Fruit fly (Drosophila melanogaster) whole organism, adult: ENCODE data around the gene Ir94a.

Experiments used
- CG11617 ChIP-seq: fragments of 200-800 bp; sonication (Bioruptor generic); optimal IDR thresholded peaks from 2 replicates; lab custom pipeline; 2017; ENCODE audit warnings: mild to moderate bottlenecking, missing biosample characterization, missing genetic modification reagents, missing genetic modification characterization
- CG12768 ChIP-seq: fragments of 200-800 bp; sonication (Bioruptor generic); optimal IDR thresholded peaks from 2 replicates; lab custom pipeline; 2017; ENCODE audit warnings: missing biosample characterization, missing genetic modification characterization, mild to moderate bottlenecking, moderate library complexity, missing genetic modification reagents
- CG14711 ChIP-seq: fragments of 200-800 bp; sonication (Bioruptor generic); optimal IDR thresholded peaks from 2 replicates; lab custom pipeline; 2018; ENCODE audit warnings: missing biosample characterization, mild to moderate bottlenecking, missing genetic modification characterization, moderate library complexity
- CG1620 ChIP-seq: fragments of 200-800 bp; sonication (Bioruptor generic); optimal IDR thresholded peaks from 2 replicates; lab custom pipeline; 2016; ENCODE audit warnings: missing biosample characterization, missing genetic modification characterization
- CG33017 ChIP-seq: fragments of 200-800 bp; sonication (Bioruptor generic); optimal IDR thresholded peaks from 2 replicates; lab custom pipeline; 2018; ENCODE audit warnings: missing biosample characterization, mild to moderate bottlenecking, missing genetic modification characterization, moderate library complexity
- CG5204 ChIP-seq: fragments of 200-800 bp; sonication (Bioruptor generic); optimal IDR thresholded peaks from 2 replicates; lab custom pipeline; 2016; ENCODE audit warnings: missing biosample characterization, missing genetic modification characterization
- CG7045 ChIP-seq: fragments of 200-800 bp; sonication (Bioruptor generic); optimal IDR thresholded peaks from 2 replicates; lab custom pipeline; 2017; ENCODE audit warnings: missing biosample characterization, mild to moderate bottlenecking, missing genetic modification characterization
- CG7101 ChIP-seq: fragments of 200-800 bp; sonication (Bioruptor generic); optimal IDR thresholded peaks from 2 replicates; lab custom pipeline; 2018; ENCODE audit warnings: missing biosample characterization, mild to moderate bottlenecking, missing genetic modification characterization, moderate library complexity
- Clk ChIP-seq: fragments of 200-800 bp; sonication (Bioruptor generic); optimal IDR thresholded peaks from 2 replicates; lab custom pipeline; 2017; ENCODE audit warnings: missing biosample characterization, missing genetic modification characterization
- Crg-1 ChIP-seq: fragments of 200-800 bp; sonication (Bioruptor generic); optimal IDR thresholded peaks from 2 replicates; lab custom pipeline; 2016; ENCODE audit warnings: missing biosample characterization, missing genetic modification characterization
- Hr96 ChIP-seq: fragments of 200-800 bp; sonication (Bioruptor generic); optimal IDR thresholded peaks from 2 replicates; lab custom pipeline; 2016; ENCODE audit warnings: missing biosample characterization, missing genetic modification characterization
- Mnt ChIP-seq: fragments of 200-800 bp; sonication (Bioruptor generic); optimal IDR thresholded peaks from 2 replicates; lab custom pipeline; 2016; ENCODE audit warnings: missing biosample characterization, mild to moderate bottlenecking, missing genetic modification characterization
- bab1 ChIP-seq: fragments of 200-800 bp; sonication (Bioruptor generic); optimal IDR thresholded peaks from 3 replicates; lab custom pipeline; 2019; ENCODE audit warnings: missing biosample characterization, mild to moderate bottlenecking, missing genetic modification characterization, moderate library complexity
- cic ChIP-seq: fragments of 200-800 bp; sonication (Bioruptor generic); optimal IDR thresholded peaks from 2 replicates; lab custom pipeline; 2017; ENCODE audit warnings: missing biosample characterization, mild to moderate bottlenecking, missing genetic modification characterization, moderate library complexity
- cnc ChIP-seq, 2 experiments: fragments of >200 bp; optimal IDR thresholded peaks; 2 replicates each; lab custom pipeline; 2017
- kay ChIP-seq: fragments of 200-800 bp; sonication (Bioruptor generic); peaks from one replicate; lab custom pipeline; 2016; ENCODE audit warnings: missing biosample characterization, missing genetic modification characterization, borderline replicate concordance
- ovo ChIP-seq: fragments of 200-800 bp; sonication (Bioruptor generic); optimal IDR thresholded peaks from 2 replicates; lab custom pipeline; 2016; ENCODE audit warnings: missing biosample characterization, missing genetic modification characterization
- pad ChIP-seq: fragments of 200-800 bp; sonication (Bioruptor generic); optimal IDR thresholded peaks from 3 replicates; lab custom pipeline; 2017; ENCODE audit warnings: missing biosample characterization, missing genetic modification characterization, mild to moderate bottlenecking, moderate library complexity, missing genetic modification reagents
- tj ChIP-seq: fragments of 200-800 bp; sonication (Bioruptor generic); optimal IDR thresholded peaks from 3 replicates; lab custom pipeline; 2017; ENCODE audit warnings: missing biosample characterization, mild to moderate bottlenecking, missing genetic modification characterization, moderate library complexity
- toe ChIP-seq: fragments of 200-800 bp; sonication (Bioruptor generic); optimal IDR thresholded peaks from 2 replicates; lab custom pipeline; 2016; ENCODE audit warnings: missing biosample characterization, missing genetic modification characterization

Gene Ir94a

DNA sequence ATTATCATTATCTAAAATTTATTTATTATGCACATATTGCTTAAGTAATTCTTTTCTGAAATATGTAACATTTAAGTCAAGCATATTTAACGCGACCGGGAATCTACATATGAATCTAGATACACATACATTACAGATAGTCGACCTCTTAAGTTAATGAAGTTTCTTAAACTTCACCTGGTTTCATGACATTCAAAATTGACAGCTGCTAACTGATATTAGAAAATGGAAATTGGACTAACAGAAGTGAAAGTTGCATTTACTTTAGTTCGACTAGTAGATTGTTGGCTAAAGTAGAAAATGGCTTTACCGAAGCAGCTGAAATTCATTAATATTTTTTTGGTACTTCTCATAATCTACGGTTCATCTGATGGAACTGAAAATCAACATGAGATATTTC lies at the start of gene Ir94a:
Gene Ir94a (plus strand): TSS at position 301 of the 400 bp plus-strand sequence.
- no peak for TF ChIP-seq CG7101
- no peak for TF ChIP-seq kay (GFP tag; lab: Kevin White, UChicago)
- no peak for TF ChIP-seq CG7045 (GFP tag; lab: Kevin White, UChicago)
- TF ChIP-seq toe = no peak
- TF ChIP-seq ovo (GFP tag; lab: Kevin White, UChicago) = no peak
- no peak for TF ChIP-seq cnc (optimal IDR thresholded peaks at IDR 0.05; lab: Kevin White, UChicago)
- TF ChIP-seq CG14711 (tag; lab: Kevin White, UChicago) = no peak
- no peak for TF ChIP-seq Clk
- no peak for TF ChIP-seq tj (GFP tag; lab: Kevin White, UChicago)
- no peak for TF ChIP-seq CG5204
- no peak for TF ChIP-seq cic
- TF ChIP-seq Hr96 (GFP tag; lab: Kevin White, UChicago) = no peak
- TF ChIP-seq CG1620 = no peak
- TF ChIP-seq CG33017 (tag; lab: Kevin White, UChicago) = no peak
- TF ChIP-seq CG12768 (GFP tag; lab: Kevin White, UChicago) = no peak
- TF ChIP-seq CG11617 = no peak

DNA sequence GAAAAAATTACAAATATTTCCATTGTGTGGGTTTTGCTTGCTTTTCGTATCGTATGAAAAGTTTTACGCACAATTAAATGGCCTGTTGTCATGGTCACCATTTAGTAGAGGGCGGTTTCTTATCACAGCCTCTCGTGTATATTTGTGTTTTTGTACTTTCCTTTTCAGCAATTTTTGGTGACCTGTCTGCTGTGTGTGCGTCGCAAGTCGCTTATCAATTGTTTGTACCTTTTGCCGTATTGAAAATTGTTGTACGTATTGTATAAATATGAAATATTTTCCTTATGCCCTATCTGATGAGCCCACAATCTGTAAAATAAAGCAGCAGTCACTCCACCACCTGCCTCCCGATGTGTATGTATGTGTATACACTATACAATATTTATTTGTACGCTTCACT lies 46.8 kb upstream of the Ir94a start:
- TF ChIP-seq cic (no peak), CG1620 (no peak), CG14711 (tag; lab: Kevin White, UChicago) (no peak), kay (GFP tag; lab: Kevin White, UChicago) (no peak), tj (GFP tag; lab: Kevin White, UChicago) (no peak), CG33017 (tag; lab: Kevin White, UChicago) (no peak)

- no peak for TF ChIP-seq Mnt (GFP tag; lab: Kevin White, UChicago)
Measured at dm6 chr3R:22067235-22067634, 46.0 kb upstream of the Ir94a start.

DNA sequence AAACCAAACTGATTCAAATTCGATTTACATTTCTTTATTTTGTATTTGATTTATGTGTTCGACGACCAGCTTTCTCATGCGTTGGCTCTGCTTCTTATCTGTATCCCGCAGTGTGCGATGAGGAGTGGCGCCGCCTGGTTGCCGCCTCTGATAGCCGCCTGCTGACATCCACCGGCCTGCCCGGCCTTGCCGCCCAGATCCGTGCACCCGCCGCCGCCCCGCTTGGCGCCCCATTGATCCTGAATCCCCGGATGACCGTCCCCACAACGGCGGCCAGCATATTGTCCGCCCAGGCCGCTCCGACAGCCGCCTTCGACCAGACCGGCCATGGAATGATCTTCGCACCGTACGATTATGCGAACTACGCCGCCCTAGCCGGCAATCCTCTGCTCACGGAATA lies 41.6 kb upstream of the Ir94a start:
- no peak for TF ChIP-seq pad

- TF ChIP-seq kay (GFP tag; lab: Kevin White, UChicago) (peak; percentile 72), toe (no peak)
Measured at dm6 chr3R:22072553-22072952, 40.7 kb upstream of the Ir94a start.

DNA sequence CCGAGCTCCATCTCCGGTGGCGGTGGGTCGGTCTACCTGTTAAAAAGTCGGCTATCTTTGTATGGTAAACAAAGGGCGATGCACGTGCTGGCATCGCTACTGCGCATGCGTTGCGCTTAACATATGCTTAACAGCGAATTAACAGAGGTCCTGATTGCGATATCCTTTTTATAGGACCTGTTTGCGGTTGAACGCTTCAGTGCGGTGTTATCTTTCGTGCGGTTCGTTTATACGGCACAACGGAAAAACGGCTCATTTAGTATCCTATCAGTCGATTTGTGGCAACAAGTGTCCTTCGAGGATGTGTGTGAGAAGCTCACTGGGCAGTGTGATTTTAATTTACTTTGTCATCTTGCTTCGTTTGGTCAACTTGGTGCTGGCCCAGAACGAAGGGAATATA lies 33.1 kb upstream of the Ir94a start, which contains the start of gene CG13408:
Gene CG13408 (plus strand): TSS at position 222 of the 400 bp plus-strand sequence.
- TF ChIP-seq CG11617 (no peak), CG7101 (no peak), cic (no peak), CG33017 (tag; lab: Kevin White, UChicago) (no peak), ovo (GFP tag; lab: Kevin White, UChicago) (no peak), Mnt (GFP tag; lab: Kevin White, UChicago) (no peak), Crg-1 (GFP tag; lab: Kevin White, UChicago) (no peak), Hr96 (GFP tag; lab: Kevin White, UChicago) (no peak), pad (no peak), cnc (optimal IDR thresholded peaks at IDR 0.05; lab: Kevin White, UChicago) (no peak), CG14711 (tag; lab: Kevin White, UChicago) (no peak), bab1 (GFP tag; lab: Kevin White, UChicago) (no peak)

dm6 chr3R:22086297-22086696 lies 26.9 kb upstream of the Ir94a start, which contains the start of gene BomT3:
Gene BomT3 (minus strand): TSS chr3R:22086397.
- peak; percentile 1 for TF ChIP-seq cic
- no peak for TF ChIP-seq CG14711 (tag; lab: Kevin White, UChicago)
- TF ChIP-seq kay (GFP tag; lab: Kevin White, UChicago) = peak; percentile 55
- no peak for TF ChIP-seq cnc (optimal IDR thresholded peaks at IDR 0.05; lab: Kevin White, UChicago)
- TF ChIP-seq CG33017 (tag; lab: Kevin White, UChicago) = no peak
- TF ChIP-seq CG11617 = no peak

DNA sequence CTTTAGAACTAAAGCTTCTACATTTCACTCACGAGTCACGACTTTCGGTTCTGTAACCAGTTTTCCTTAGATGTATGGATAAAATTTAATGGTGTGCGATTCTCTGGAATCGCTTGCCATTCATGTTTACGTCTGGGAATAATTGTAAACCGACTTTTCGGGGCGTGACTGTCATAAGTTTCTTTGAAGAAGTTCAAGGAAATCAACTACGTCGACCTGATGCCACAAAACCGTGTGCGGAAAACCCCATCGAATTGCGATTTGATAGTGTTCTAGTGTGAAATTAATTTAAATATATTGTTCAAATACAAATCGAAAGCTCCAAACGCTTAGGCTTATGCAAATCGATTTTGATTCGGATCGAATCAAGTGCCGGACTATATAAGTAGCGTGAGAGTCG lies 26.5 kb upstream of the Ir94a start, which contains the start of gene BomBc3:
Gene BomBc3 (plus strand): TSS at position 301 of the 400 bp plus-strand sequence.
- TF ChIP-seq tj (GFP tag; lab: Kevin White, UChicago) = no peak
- no peak for TF ChIP-seq ovo (GFP tag; lab: Kevin White, UChicago)
- no peak for TF ChIP-seq CG14711 (tag; lab: Kevin White, UChicago)
- no peak for TF ChIP-seq CG11617
- no peak for TF ChIP-seq CG7101
- TF ChIP-seq CG33017 (tag; lab: Kevin White, UChicago) = no peak
- TF ChIP-seq cnc (optimal IDR thresholded peaks at IDR 0.05; lab: Kevin White, UChicago) = no peak
- no peak for TF ChIP-seq CG1620
- TF ChIP-seq Hr96 (GFP tag; lab: Kevin White, UChicago) = no peak
- no peak for TF ChIP-seq bab1 (GFP tag; lab: Kevin White, UChicago)
- no peak for TF ChIP-seq kay (GFP tag; lab: Kevin White, UChicago)
- TF ChIP-seq cic = no peak
- no peak for TF ChIP-seq Crg-1 (GFP tag; lab: Kevin White, UChicago)
